Fruit fly (Drosophila melanogaster): Measurements from ENCODE around the gene CG31465.
A peak's percentile ranks its signal among the peaks of the same experiment; 100 is the strongest.

Gene CG31465

DNA sequence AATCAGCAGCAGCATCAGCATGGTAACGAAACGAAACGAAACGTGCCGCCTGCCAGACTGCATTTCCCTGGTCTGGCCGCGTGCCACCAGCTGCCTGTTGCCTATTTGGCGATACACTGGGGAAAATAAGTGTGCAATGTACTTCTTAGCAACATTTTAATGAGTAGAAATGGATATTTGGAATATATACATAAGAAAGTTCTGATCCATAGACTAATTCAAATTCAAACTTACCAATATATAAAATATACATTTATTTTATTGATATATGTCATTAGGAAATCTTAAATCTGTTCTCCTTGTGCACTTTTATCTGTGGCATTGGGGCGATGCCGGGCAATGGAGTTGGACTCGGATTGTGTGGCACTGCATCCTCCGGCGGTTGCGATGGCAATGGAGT is 13.3 kb downstream of the CG31465 start (continued):
- TF ChIP-seq ab (GFP tag; optimal IDR thresholded peaks at IDR 0.05) = no peak
- TF ChIP-seq Hmx (GFP tag; optimal IDR thresholded peaks at IDR 0.05) = no peak
- TF ChIP-seq kay (GFP tag; optimal IDR thresholded peaks at IDR 0.05) = no peak
- TF ChIP-seq CG7372 (GFP tag; IDR thresholded peaks at IDR 0.05) = no peak
- no peak for TF ChIP-seq CG1024 (GFP tag; IDR thresholded peaks at IDR 0.05)
- no peak for TF ChIP-seq Hr39 (optimal IDR thresholded peaks at IDR 0.05)
- no peak for TF ChIP-seq hkb (optimal IDR thresholded peaks at IDR 0.05)
- TF ChIP-seq hkb (GFP tag; IDR thresholded peaks at IDR 0.05) = no peak
- no peak for TF ChIP-seq CG3847 (GFP tag; IDR thresholded peaks at IDR 0.05)

- TF ChIP-seq Ets65A (GFP tag) (peak; percentile 72), nom (GFP tag; optimal IDR thresholded peaks at IDR 0.05) (peak; percentile 55), grau (tag; optimal IDR thresholded peaks at IDR 0.05) (no peak), crol (GFP tag; IDR thresholded peaks at IDR 0.05) (no peak), CG12769 (tag; optimal IDR thresholded peaks at IDR 0.05) (no peak), CG3847 (GFP tag; IDR thresholded peaks at IDR 0.05) (no peak), Max (GFP tag; optimal IDR thresholded peaks at IDR 0.05) (no peak), pros (GFP tag; optimal IDR thresholded peaks at IDR 0.05) (no peak), CG4854 (GFP tag; optimal IDR thresholded peaks at IDR 0.05) (no peak), Dbx (GFP tag; IDR thresholded peaks at IDR 0.05) (no peak), peb (GFP tag; IDR thresholded peaks at IDR 0.05) (no peak), ci (GFP tag; IDR thresholded peaks at IDR 0.05) (0 out of 3 replicates have a peak, but pooled peaks have one; percentile 21), Drgx (GFP tag; IDR thresholded peaks at IDR 0.05) (0 out of 2 replicates have a peak, but pooled peaks have one; percentile 6), CG4820 (GFP tag; optimal IDR thresholded peaks at IDR 0.05) (no peak)
These were observed 15.6 kb downstream of the CG31465 start for dm6 chr3R:21895961-21896875.

dm6 chr3R:21897565-21897964 is 17.0 kb downstream of the CG31465 start:
- no peak for TF ChIP-seq sob (GFP tag; IDR thresholded peaks at IDR 0.05)
- peak; percentile 84 for TF ChIP-seq lbe (GFP tag; optimal IDR thresholded peaks at IDR 0.05)
- no peak for TF ChIP-seq CG6654 (GFP tag; optimal IDR thresholded peaks at IDR 0.05)
- TF ChIP-seq Ada2b (GFP tag; IDR thresholded peaks at IDR 0.05) = 0 out of 2 replicates have a peak, but pooled peaks have one; percentile 5
- TF ChIP-seq CG9215 (GFP tag; IDR thresholded peaks at IDR 0.05) = no peak
- TF ChIP-seq CG10431 (GFP tag; optimal IDR thresholded peaks at IDR 0.05) = no peak
- TF ChIP-seq NfI (GFP tag; optimal IDR thresholded peaks at IDR 0.05) = no peak
- no peak for TF ChIP-seq yki (optimal IDR thresholded peaks at IDR 0.05)
- TF ChIP-seq trem (tag; optimal IDR thresholded peaks at IDR 0.05) = no peak
- peak in 1 of 2 experiments; percentile 96 for TF ChIP-seq bsh (GFP tag; optimal IDR thresholded peaks at IDR 0.05)
- peak; percentile 95 for TF ChIP-seq nom (GFP tag; optimal IDR thresholded peaks at IDR 0.05)
- no peak for TF ChIP-seq CG7839 (tag; optimal IDR thresholded peaks at IDR 0.05)
- TF ChIP-seq ttk (GFP tag; IDR thresholded peaks at IDR 0.05) = peak; percentile 30; the same call in 1 of the 2 replicates
- no peak for TF ChIP-seq tap (tag; optimal IDR thresholded peaks at IDR 0.05)
- TF ChIP-seq zf30C (GFP tag; optimal IDR thresholded peaks at IDR 0.05) = no peak
- 0 out of 3 replicates have a peak, but pooled peaks have one; percentile 11 for TF ChIP-seq ci (GFP tag; IDR thresholded peaks at IDR 0.05)
- peak; percentile 24; the same call in 1 of the 2 replicates for TF ChIP-seq lmd (GFP tag; IDR thresholded peaks at IDR 0.05)
- TF ChIP-seq CkIIα-i1 (GFP tag; IDR thresholded peaks at IDR 0.05) = no peak
- 0 out of 3 replicates have a peak, but pooled peaks have one; percentile 21 for TF ChIP-seq H15 (GFP tag; IDR thresholded peaks at IDR 0.05)
- no peak for TF ChIP-seq CG2875 (GFP tag; optimal IDR thresholded peaks at IDR 0.05)
- TF ChIP-seq Ravus (GFP tag; IDR thresholded peaks at IDR 0.05) = no peak
- peak; percentile 61 for TF ChIP-seq corto (GFP tag; optimal IDR thresholded peaks at IDR 0.05)
- TF ChIP-seq Drgx (GFP tag; IDR thresholded peaks at IDR 0.05) = peak; percentile 96
- peak; percentile 41; the same call in 1 of the 2 replicates for TF ChIP-seq slbo (GFP tag; IDR thresholded peaks at IDR 0.05)
